Worm (Caenorhabditis elegans) whole organism, midembryonic: ENCODE data around the gene hpo-8.

Experiments used
- T22C8.4 ChIP-seq: fragments of 200-800 bp; sonication (Bioruptor generic); IDR thresholded peaks from 2 replicates; pipeline ENCODE4 v1.3.6; 2022; ENCODE audit warnings: missing genetic modification characterization, missing compliant biosample characterization
- cog-1 ChIP-seq: sonication (generic microtip); optimal IDR thresholded peaks from 2 replicates; lab custom pipeline; 2016; ENCODE audit warnings: missing genetic modification characterization, missing compliant biosample characterization
- flt-1 ChIP-seq: fragments of 200-800 bp; sonication (Bioruptor generic); IDR thresholded peaks from 2 replicates; pipeline ENCODE4 v1.3.6; 2022; ENCODE audit warnings: missing genetic modification characterization, missing compliant biosample characterization
- klf-2 ChIP-seq: fragments of 200-800 bp; sonication (Bioruptor generic); conservative IDR thresholded peaks from 2 replicates; pipeline ENCODE4 v1.3.6; 2022; ENCODE audit warnings: missing genetic modification reagents, missing genetic modification characterization, missing compliant biosample characterization
- med-1 ChIP-seq: sonication (generic microtip); optimal IDR thresholded peaks from 2 replicates; lab custom pipeline; 2017; ENCODE audit warnings: missing genetic modification characterization, mild to moderate bottlenecking, missing compliant biosample characterization, antibody characterized with exemption, missing genetic modification reagents; ENCODE audit not compliant: insufficient read depth
- ztf-23 ChIP-seq: fragments of 200-800 bp; sonication (Bioruptor generic); IDR thresholded peaks from 2 replicates; pipeline ENCODE4 v1.3.6; 2022; ENCODE audit warnings: missing genetic modification reagents, missing genetic modification characterization, missing compliant biosample characterization
- ztf-29 ChIP-seq: fragments of 200-800 bp; sonication (Bioruptor generic); IDR thresholded peaks from 2 replicates; pipeline ENCODE4 v1.3.6; 2022; ENCODE audit warnings: missing genetic modification reagents, missing genetic modification characterization, missing compliant biosample characterization

ce11 chrV:6831539-6831938, 7.5 kb upstream of the hpo-8 start:
- TF ChIP-seq ztf-23 (GFP tag; lab: Robert Waterston, UW) (no peak), T22C8.4 (GFP tag; lab: Robert Waterston, UW) (no peak), med-1 (GFP tag; lab: Kevin White, UChicago) (no peak), ztf-29 (GFP tag; lab: Robert Waterston, UW) (no peak), cog-1 (tag; lab: Kevin White, UChicago) (no peak), flt-1 (GFP tag; lab: Robert Waterston, UW) (no peak), klf-2 (GFP tag; lab: Robert Waterston, UW) (no peak)
